Worm (Caenorhabditis elegans) whole organism, L4 larva: ENCODE results near the gene B0252.11.

Experiments
- F10B5.3 ChIP-seq: sonication (generic microtip); optimal IDR thresholded peaks from 2 replicates; lab custom pipeline; 2016; ENCODE audit warnings: mild to moderate bottlenecking, missing genetic modification characterization, missing compliant biosample characterization
- aly-2 ChIP-seq: sonication (generic microtip); optimal IDR thresholded peaks from 2 replicates; lab custom pipeline; 2018; ENCODE audit warnings: missing biosample characterization, missing genetic modification characterization
- ama-1 ChIP-seq: fragments of 150-350 bp; optimal IDR thresholded peaks from 2 replicates; lab custom pipeline; 2014; ENCODE audit warnings: inconsistent platforms, mixed read lengths
- ceh-44 ChIP-seq: fragments of 200-800 bp; sonication (Bioruptor generic); IDR thresholded peaks from 2 replicates; pipeline ENCODE4 v1.3.6; 2022; ENCODE audit warnings: missing genetic modification reagents, missing genetic modification characterization, missing compliant biosample characterization
- dpl-1 ChIP-seq: fragments of 150-350 bp; optimal IDR thresholded peaks from 2 replicates; lab custom pipeline; 2014; ENCODE audit warnings: missing biosample characterization, missing genetic modification reagents, missing genetic modification characterization
- lin-1 ChIP-seq: fragments of 200-800 bp; sonication (Bioruptor generic); IDR thresholded peaks from 2 replicates; pipeline ENCODE4 v1.3.6; 2022; ENCODE audit warnings: missing genetic modification reagents, missing genetic modification characterization, missing compliant biosample characterization
- lin-13 ChIP-seq: fragments of 150-350 bp; optimal IDR thresholded peaks from 2 replicates; lab custom pipeline; 2014; ENCODE audit warnings: missing biosample characterization, missing genetic modification reagents, missing genetic modification characterization
- lsy-2 ChIP-seq, 2 experiments: fragments of 150-350 bp in 1 of 2; sonication (generic microtip) in 1 of 2; optimal IDR thresholded peaks; 2 replicates each; lab custom pipeline; 2014 to 2017; ENCODE audit warnings: missing biosample characterization in 2 of 2, missing genetic modification characterization in 2 of 2
- mdl-1 ChIP-seq, 2 experiments: fragments of 150-350 bp in 1 of 2; sonication (generic microtip) in 1 of 2; optimal IDR thresholded peaks; 2 replicates each; lab custom pipeline; 2014 to 2017; ENCODE audit warnings: missing biosample characterization in 2 of 2, missing genetic modification characterization in 2 of 2
- nhr-77 ChIP-seq: fragments of 150-350 bp; optimal IDR thresholded peaks from 2 replicates; lab custom pipeline; 2014; ENCODE audit warnings: missing biosample characterization, missing genetic modification characterization
- pqm-1 ChIP-seq: sonication (generic microtip); optimal IDR thresholded peaks from 2 replicates; lab custom pipeline; 2017; ENCODE audit warnings: missing biosample characterization, missing genetic modification characterization
- tag-97 ChIP-seq: fragments of 200-800 bp; sonication (Bioruptor generic); IDR thresholded peaks from 2 replicates; pipeline ENCODE4 v1.3.6; 2022; ENCODE audit warnings: missing genetic modification characterization, missing compliant biosample characterization

DNA sequence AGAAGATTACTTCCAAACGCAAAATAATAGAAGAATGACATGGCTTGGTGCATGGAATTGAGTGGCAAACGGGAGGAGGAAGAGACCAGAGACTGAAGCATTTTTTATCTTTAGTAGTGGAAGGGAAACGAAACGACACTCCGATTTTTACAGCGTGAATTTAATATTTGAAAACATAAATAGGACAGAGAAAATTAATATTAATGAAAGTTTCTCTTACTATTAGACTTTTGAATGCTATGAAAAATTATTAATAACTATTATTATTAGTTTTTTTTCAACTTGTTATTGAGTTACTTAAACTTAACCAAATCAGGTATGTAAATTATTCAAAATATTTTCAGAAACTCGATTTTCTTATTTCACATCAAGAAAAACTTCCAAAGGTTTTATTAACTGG lies 37.5 kb downstream of the B0252.11 start, which contains the start of gene C44B7.7:
- TF ChIP-seq lin-13 (GFP tag; lab: Kevin White, UChicago) (no peak), tag-97 (GFP tag; lab: Robert Waterston, UW) (no peak), dpl-1 (GFP tag; lab: Kevin White, UChicago) (no peak), aly-2 (tag; lab: Kevin White, UChicago) (no peak), ceh-44 (GFP tag; lab: Robert Waterston, UW) (no peak), pqm-1 (tag; lab: Kevin White, UChicago) (no peak), lin-1 (no peak), lsy-2 (tag; optimal IDR thresholded peaks at IDR 0.05; lab: Kevin White, UChicago) (no peak), mdl-1 (tag; optimal IDR thresholded peaks at IDR 0.05; lab: Kevin White, UChicago) (no peak), ama-1 (lab: Kevin White, UChicago) (no peak), F10B5.3 (no peak), nhr-77 (no peak)
